Worm (Caenorhabditis elegans) whole organism, young adult: ENCODE measurements around the gene B0252.8.
A peak's percentile ranks its signal among the peaks of the same experiment; 100 is the strongest.

Experiments
- ekl-4 ChIP-seq: fragments of 200-800 bp; sonication (Bioruptor generic); IDR thresholded peaks from 2 replicates; pipeline ENCODE4 v1.3.6; 2022; ENCODE audit warnings: missing genetic modification reagents, missing genetic modification characterization, missing compliant biosample characterization
- nhr-80 ChIP-seq: sonication (generic microtip); optimal IDR thresholded peaks from 2 replicates; lab custom pipeline; 2016; ENCODE audit warnings: missing genetic modification characterization, missing compliant biosample characterization

ce11 chrII:6880067-6880466 is 35.9 kb upstream of the B0252.8 start, which contains the start of gene C44B7.7:
- TF ChIP-seq nhr-80 (peak; percentile 5), ekl-4 (GFP tag; lab: Robert Waterston, UW) (no peak)
